Worm (Caenorhabditis elegans): Measurements from ENCODE around the gene F13B12.7.

ce11 chrIV:10425129-10425528 is 18.5 kb upstream of the F13B12.7 start:
- TF ChIP-seq zag-1 (tag; optimal IDR thresholded peaks at IDR 0.05) (no peak), elt-3 (tag; optimal IDR thresholded peaks at IDR 0.05) (no peak), ceh-82 (tag; optimal IDR thresholded peaks at IDR 0.05) (no peak), Y55F3AM.14 (GFP tag; optimal IDR thresholded peaks at IDR 0.05) (no peak)
